Fruit fly (Drosophila melanogaster) whole organism, prepupa: ENCODE results near the gene CG5984.

Experiments
- Blimp-1 ChIP-seq: fragments of 200-800 bp; sonication (Bioruptor generic); optimal IDR thresholded peaks from 3 replicates; lab custom pipeline; 2017; ENCODE audit warnings: missing biosample characterization, missing genetic modification characterization, mild to moderate bottlenecking, moderate library complexity, missing genetic modification reagents
- CG10631 ChIP-seq: fragments of 200-800 bp; sonication (Bioruptor generic); optimal IDR thresholded peaks from 2 replicates; lab custom pipeline; 2016; ENCODE audit warnings: missing biosample characterization, missing genetic modification characterization
- CG10669 ChIP-seq: fragments of 200-800 bp; sonication (Bioruptor generic); optimal IDR thresholded peaks from 3 replicates; lab custom pipeline; 2018; ENCODE audit warnings: missing biosample characterization, mild to moderate bottlenecking, missing genetic modification characterization, moderate library complexity
- CG11294 ChIP-seq: fragments of 200-800 bp; sonication (Bioruptor generic); IDR thresholded peaks from 2 replicates; pipeline ENCODE4 v1.3.6; 2022; ENCODE audit warnings: missing biosample characterization, missing genetic modification characterization
- CG11902 ChIP-seq: fragments of 200-800 bp; sonication (Bioruptor generic); optimal IDR thresholded peaks from 3 replicates; lab custom pipeline; 2016; ENCODE audit warnings: missing biosample characterization, missing genetic modification characterization
- CG15336 ChIP-seq: fragments of 200-800 bp; sonication (Bioruptor generic); IDR thresholded peaks from 2 replicates; pipeline ENCODE4 v1.3.6; 2022; ENCODE audit warnings: missing biosample characterization, missing genetic modification characterization
- CG16779 ChIP-seq: fragments of 200-800 bp; sonication (Bioruptor generic); optimal IDR thresholded peaks from 3 replicates; lab custom pipeline; 2017; ENCODE audit warnings: missing biosample characterization, mild to moderate bottlenecking, missing genetic modification characterization
- CG3032 ChIP-seq: fragments of 200-800 bp; optimal IDR thresholded peaks from 2 replicates; lab custom pipeline; 2019; ENCODE audit warnings: missing biosample characterization, mild to moderate bottlenecking, missing genetic modification characterization, moderate library complexity
- CG31627 ChIP-seq: fragments of 200-800 bp; sonication (Bioruptor generic); optimal IDR thresholded peaks from 3 replicates; lab custom pipeline; 2016; ENCODE audit warnings: missing biosample characterization, missing genetic modification characterization
- CG32006 ChIP-seq: fragments of 200-800 bp; sonication (Bioruptor generic); optimal IDR thresholded peaks from 3 replicates; lab custom pipeline; 2017; ENCODE audit warnings: missing biosample characterization, mild to moderate bottlenecking, missing genetic modification characterization
- CG34406 ChIP-seq: fragments of 200-800 bp; sonication (Bioruptor generic); optimal IDR thresholded peaks from 3 replicates; lab custom pipeline; 2016; ENCODE audit warnings: missing biosample characterization, missing genetic modification characterization
- CG3919 ChIP-seq: fragments of 200-800 bp; sonication (Bioruptor generic); optimal IDR thresholded peaks from 3 replicates; lab custom pipeline; 2016; ENCODE audit warnings: missing biosample characterization, missing genetic modification characterization
- CG4318 ChIP-seq: fragments of 200-800 bp; sonication (Bioruptor generic); optimal IDR thresholded peaks from 3 replicates; lab custom pipeline; 2017; ENCODE audit warnings: missing biosample characterization, mild to moderate bottlenecking, missing genetic modification characterization
- CG6163 ChIP-seq: fragments of 200-800 bp; sonication (Bioruptor generic); IDR thresholded peaks from 3 replicates; pipeline ENCODE4 v1.3.6; 2022; ENCODE audit warnings: missing biosample characterization, missing genetic modification characterization
- CG6792 ChIP-seq: fragments of 200-800 bp; sonication (Bioruptor generic); optimal IDR thresholded peaks from 3 replicates; lab custom pipeline; 2016; ENCODE audit warnings: missing biosample characterization, missing genetic modification characterization
- CG6854 ChIP-seq: fragments of 200-800 bp; sonication (Bioruptor generic); optimal IDR thresholded peaks from 2 replicates; lab custom pipeline; 2017; ENCODE audit warnings: missing biosample characterization, mild to moderate bottlenecking, missing genetic modification characterization
- CG7368 ChIP-seq: fragments of 200-800 bp; sonication (Bioruptor generic); optimal IDR thresholded peaks from 3 replicates; lab custom pipeline; 2016; ENCODE audit warnings: missing biosample characterization, missing genetic modification characterization
- CG8119 ChIP-seq: fragments of 200-800 bp; sonication (Bioruptor generic); IDR thresholded peaks from 3 replicates; pipeline ENCODE4 v1.3.6; 2022; ENCODE audit warnings: missing biosample characterization, missing genetic modification characterization
- CG8319 ChIP-seq: fragments of 200-800 bp; sonication (Bioruptor generic); optimal IDR thresholded peaks from 3 replicates; lab custom pipeline; 2016; ENCODE audit warnings: missing biosample characterization, missing genetic modification characterization
- CG8632 ChIP-seq: fragments of 200-800 bp; sonication (Bioruptor generic); optimal IDR thresholded peaks from 3 replicates; lab custom pipeline; 2016; ENCODE audit warnings: missing biosample characterization, missing genetic modification characterization
- CG9139 ChIP-seq: fragments of 200-800 bp; sonication (Bioruptor generic); optimal IDR thresholded peaks from 3 replicates; lab custom pipeline; 2017; ENCODE audit warnings: missing biosample characterization, mild to moderate bottlenecking, missing genetic modification characterization
- Eip75B ChIP-seq: fragments of 200-800 bp; sonication (Bioruptor generic); optimal IDR thresholded peaks from 3 replicates; lab custom pipeline; 2016; ENCODE audit warnings: missing biosample characterization, missing genetic modification characterization
- Ets21C ChIP-seq: fragments of 200-800 bp; sonication (Bioruptor generic); optimal IDR thresholded peaks from 3 replicates; lab custom pipeline; 2016; ENCODE audit warnings: missing biosample characterization, missing genetic modification characterization
- Gug ChIP-seq: fragments of 200-800 bp; sonication (Bioruptor generic); IDR thresholded peaks from 2 replicates; pipeline ENCODE4 v1.3.6; 2022; ENCODE audit warnings: missing biosample characterization, missing genetic modification characterization
- Hr38 ChIP-seq: sonication (Bioruptor generic); optimal IDR thresholded peaks from 2 replicates; lab custom pipeline; 2016; ENCODE audit warnings: missing biosample characterization, missing genetic modification characterization
- Hr39 ChIP-seq: fragments of 200-800 bp; sonication (Bioruptor generic); optimal IDR thresholded peaks from 2 replicates; lab custom pipeline; 2016; ENCODE audit warnings: missing biosample characterization, missing genetic modification characterization
- Hr4 ChIP-seq: fragments of 200-800 bp; sonication (Bioruptor generic); optimal IDR thresholded peaks from 3 replicates; lab custom pipeline; 2016; ENCODE audit warnings: missing biosample characterization, missing genetic modification characterization
- Lpt ChIP-seq: fragments of 200-800 bp; sonication (Bioruptor generic); optimal IDR thresholded peaks from 3 replicates; lab custom pipeline; 2016; ENCODE audit warnings: missing biosample characterization, missing genetic modification characterization
- OdsH ChIP-seq: fragments of 200-800 bp; sonication (Bioruptor generic); optimal IDR thresholded peaks from 3 replicates; lab custom pipeline; 2016; ENCODE audit warnings: missing biosample characterization, missing genetic modification characterization
- Smox ChIP-seq: fragments of 200-800 bp; sonication (Bioruptor generic); optimal IDR thresholded peaks from 3 replicates; lab custom pipeline; 2016; ENCODE audit warnings: missing biosample characterization, missing genetic modification characterization
- Sox14 ChIP-seq: fragments of 200-800 bp; sonication (Bioruptor generic); optimal IDR thresholded peaks from 3 replicates; lab custom pipeline; 2016; ENCODE audit warnings: missing biosample characterization, missing genetic modification characterization
- Sox15 ChIP-seq: fragments of 200-800 bp; sonication (Bioruptor generic); optimal IDR thresholded peaks from 3 replicates; lab custom pipeline; 2016; ENCODE audit warnings: missing biosample characterization, missing genetic modification characterization
- achi ChIP-seq: fragments of 200-800 bp; sonication (Bioruptor generic); optimal IDR thresholded peaks from 3 replicates; lab custom pipeline; 2016; ENCODE audit warnings: missing biosample characterization, missing genetic modification characterization
- acj6 ChIP-seq: fragments of 200-800 bp; sonication (Bioruptor generic); optimal IDR thresholded peaks from 3 replicates; lab custom pipeline; 2016; ENCODE audit warnings: missing biosample characterization, missing genetic modification characterization
- cyc ChIP-seq: fragments of 200-800 bp; sonication (Bioruptor generic); optimal IDR thresholded peaks from 3 replicates; lab custom pipeline; 2016; ENCODE audit warnings: missing biosample characterization, missing genetic modification characterization
- dac ChIP-seq: fragments of 200-800 bp; sonication (Bioruptor generic); optimal IDR thresholded peaks from 2 replicates; lab custom pipeline; 2017; ENCODE audit warnings: missing biosample characterization, mild to moderate bottlenecking, missing genetic modification characterization
- eg ChIP-seq: fragments of 200-800 bp; sonication (Bioruptor generic); IDR thresholded peaks from 3 replicates; pipeline ENCODE4 v1.3.6; 2022; ENCODE audit warnings: missing biosample characterization, missing genetic modification characterization
- esn ChIP-seq: fragments of 200-800 bp; sonication (Bioruptor generic); optimal IDR thresholded peaks from 2 replicates; lab custom pipeline; 2016; ENCODE audit warnings: missing biosample characterization, mild to moderate bottlenecking, missing genetic modification characterization, moderate library complexity
- fd85E ChIP-seq: fragments of 200-800 bp; sonication (Bioruptor generic); optimal IDR thresholded peaks from 3 replicates; lab custom pipeline; 2016; ENCODE audit warnings: missing biosample characterization, missing genetic modification characterization
- fkh ChIP-seq: fragments of 200-800 bp; sonication (Bioruptor generic); optimal IDR thresholded peaks from 3 replicates; lab custom pipeline; 2017; ENCODE audit warnings: missing biosample characterization, mild to moderate bottlenecking, missing genetic modification characterization, moderate library complexity
- lz ChIP-seq: fragments of 200-800 bp; sonication (Bioruptor generic); optimal IDR thresholded peaks from 3 replicates; lab custom pipeline; 2016; ENCODE audit warnings: missing biosample characterization, missing genetic modification characterization
- net ChIP-seq: fragments of 200-800 bp; sonication (Bioruptor generic); optimal IDR thresholded peaks from 3 replicates; lab custom pipeline; 2016; ENCODE audit warnings: missing biosample characterization, missing genetic modification characterization
- pdm3 ChIP-seq: fragments of 200-800 bp; sonication (Bioruptor generic); optimal IDR thresholded peaks from 3 replicates; lab custom pipeline; 2016; ENCODE audit warnings: missing biosample characterization, missing genetic modification characterization
- salr ChIP-seq, 2 experiments: fragments of 200-800 bp; sonication (Bioruptor generic); optimal IDR thresholded peaks; 3 replicates each; lab custom pipeline; 2016 to 2018; ENCODE audit warnings: missing biosample characterization in 2 of 2, missing genetic modification characterization in 2 of 2, mild to moderate bottlenecking in 1 of 2
- ss ChIP-seq, 2 experiments: fragments of 200-800 bp; sonication (Bioruptor generic); optimal IDR thresholded peaks; 2 replicates in 1 of 2; 3 replicates in 1 of 2; lab custom pipeline; 2017 to 2018; ENCODE audit warnings: mild to moderate bottlenecking in 2 of 2, missing biosample characterization in 2 of 2, missing genetic modification characterization in 2 of 2, moderate library complexity in 1 of 2
- svp ChIP-seq: fragments of 200-800 bp; sonication (Bioruptor generic); peaks from one replicate; lab custom pipeline; 2016; ENCODE audit warnings: missing biosample characterization, missing genetic modification characterization
- topi ChIP-seq: fragments of 200-800 bp; sonication (Bioruptor generic); optimal IDR thresholded peaks from 3 replicates; lab custom pipeline; 2016; ENCODE audit warnings: missing biosample characterization, missing genetic modification characterization
- vri ChIP-seq: fragments of 200-800 bp; sonication (Bioruptor generic); optimal IDR thresholded peaks from 3 replicates; lab custom pipeline; 2016; ENCODE audit warnings: missing biosample characterization, mild to moderate bottlenecking, missing genetic modification characterization

The CG5984 gene

dm6 chr3R:27208724-27209343 lies 39.0 kb downstream of the CG5984 start:
- TF ChIP-seq fkh (GFP tag; lab: Kevin White, UChicago) (peak; percentile 78), CG8119 (GFP tag; lab: Robert Waterston, UW) (no peak), salr (GFP tag; optimal IDR thresholded peaks at IDR 0.05; lab: Kevin White, UChicago) (no peak), CG32006 (no peak), vri (GFP tag; lab: Kevin White, UChicago) (no peak), CG6792 (GFP tag; lab: Kevin White, UChicago) (no peak), CG6854 (GFP tag; lab: Kevin White, UChicago) (no peak), cyc (GFP tag; lab: Kevin White, UChicago) (no peak)

- TF ChIP-seq CG3919 (peak; percentile 43), CG9139 (no peak), esn (GFP tag; lab: Kevin White, UChicago) (peak; percentile 20), CG16779 (tag; lab: Kevin White, UChicago) (no peak), pdm3 (GFP tag; lab: Kevin White, UChicago) (no peak), CG8319 (GFP tag; lab: Kevin White, UChicago) (no peak), vri (GFP tag; lab: Kevin White, UChicago) (no peak), CG11902 (GFP tag; lab: Kevin White, UChicago) (peak; percentile 42), OdsH (GFP tag; lab: Kevin White, UChicago) (peak; percentile 12), dac (GFP tag; lab: Kevin White, UChicago) (no peak), CG11294 (GFP tag; lab: Robert Waterston, UW) (no peak), ss (GFP tag; optimal IDR thresholded peaks at IDR 0.05; lab: Kevin White, UChicago) (peak in 1 of 2 experiments; percentile 10), CG15336 (GFP tag; lab: Robert Waterston, UW) (no peak), Eip75B (no peak), topi (GFP tag; lab: Kevin White, UChicago) (peak; percentile 30), acj6 (GFP tag; lab: Kevin White, UChicago) (peak; percentile 26), achi (GFP tag; lab: Kevin White, UChicago) (peak; percentile 41), CG34406 (peak; percentile 35), Hr38 (GFP tag; lab: Kevin White, UChicago) (no peak), CG10631 (peak; percentile 21), Hr39 (GFP tag; lab: Kevin White, UChicago) (no peak), Blimp-1 (GFP tag; lab: Kevin White, UChicago) (peak; percentile 20), CG4318 (GFP tag; lab: Kevin White, UChicago) (no peak), svp (GFP tag; lab: Kevin White, UChicago) (peak; percentile 63), fd85E (GFP tag; lab: Kevin White, UChicago) (no peak), CG7368 (GFP tag; lab: Kevin White, UChicago) (no peak), lz (no peak), Ets21C (GFP tag; lab: Kevin White, UChicago) (no peak), Smox (GFP tag; lab: Kevin White, UChicago) (peak; percentile 11), Lpt (GFP tag; lab: Kevin White, UChicago) (no peak), CG8632 (GFP tag; lab: Kevin White, UChicago) (peak; percentile 51), net (GFP tag; lab: Kevin White, UChicago) (no peak), Gug (no peak), fkh (GFP tag; lab: Kevin White, UChicago) (no peak), eg (no peak), CG32006 (peak; percentile 29), CG3032 (tag; lab: Kevin White, UChicago) (peak; percentile 66), CG31627 (no peak), Sox14 (GFP tag; lab: Kevin White, UChicago) (no peak), CG6163 (GFP tag; lab: Robert Waterston, UW) (no peak), salr (GFP tag; optimal IDR thresholded peaks at IDR 0.05; lab: Kevin White, UChicago) (no peak), CG10669 (peak; percentile 60), CG6854 (GFP tag; lab: Kevin White, UChicago) (peak; percentile 20), CG6792 (GFP tag; lab: Kevin White, UChicago) (no peak), Sox15 (GFP tag; lab: Kevin White, UChicago) (no peak), CG8119 (GFP tag; lab: Robert Waterston, UW) (0 out of 3 replicates have a peak, but pooled peaks have one; percentile 21), Hr4 (GFP tag; lab: Kevin White, UChicago) (no peak)
Observed at dm6 chr3R:27204694-27205414, 42.9 kb downstream of the CG5984 start.
